Fruit fly (Drosophila melanogaster): Measurements from ENCODE around the gene Rbcn-3A.

Gene Rbcn-3A

DNA sequence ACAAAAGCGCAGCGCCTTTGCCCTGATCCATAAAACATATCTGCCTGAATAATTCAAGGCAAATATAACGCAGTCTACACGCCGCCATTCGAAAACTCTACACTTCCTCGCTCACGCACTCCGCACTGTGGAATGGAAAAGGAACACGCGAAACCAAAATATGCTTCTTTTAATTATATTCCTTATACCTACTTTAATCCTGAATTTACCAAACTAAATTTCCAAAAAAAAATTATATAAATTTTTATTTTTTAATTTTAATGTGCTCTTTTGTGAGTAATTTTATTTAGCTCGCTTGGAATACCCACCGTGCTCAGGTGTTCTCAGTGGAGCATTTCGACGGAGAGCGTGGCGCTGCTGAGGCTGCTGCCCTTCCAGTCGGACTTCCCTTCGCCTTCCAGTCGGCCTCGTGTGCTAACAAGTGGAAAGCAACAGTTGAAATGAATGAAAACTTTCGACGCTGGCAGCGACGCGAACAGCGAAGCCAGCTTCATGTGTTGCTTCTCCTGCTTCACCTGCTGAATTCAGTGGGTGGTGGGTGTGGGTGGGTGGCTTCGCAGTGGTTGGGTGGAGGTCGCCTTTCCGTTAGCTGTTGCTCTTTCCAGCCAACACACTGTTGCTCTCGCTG, 62.0 kb downstream of the Rbcn-3A start (continued):
- TF ChIP-seq NfI (GFP tag; optimal IDR thresholded peaks at IDR 0.05) (peak; percentile 84), cato (GFP tag; optimal IDR thresholded peaks at IDR 0.05; ENCODE audit: borderline replicate concordance) (peak; percentile 8), Fer1 (GFP tag; optimal IDR thresholded peaks at IDR 0.05) (peak; percentile 92), rib (GFP tag; IDR thresholded peaks at IDR 0.05) (peak; percentile 73; the same call in 1 of the 2 replicates), fru (optimal IDR thresholded peaks at IDR 0.05) (no peak), Vsx1 (GFP tag; optimal IDR thresholded peaks at IDR 0.05) (peak; percentile 28), pan (optimal IDR thresholded peaks at IDR 0.05) (no peak), pan (GFP tag; optimal IDR thresholded peaks at IDR 0.05 in 1 of 2, IDR thresholded peaks at IDR 0.05 in 1 of 2) (peak in 1 of 2 experiments; percentile 94), CG8388 (GFP tag; optimal IDR thresholded peaks at IDR 0.05) (peak; percentile 74), Gug (GFP tag; IDR thresholded peaks at IDR 0.05) (peak; percentile 75), bab2 (GFP tag; optimal IDR thresholded peaks at IDR 0.05) (peak; percentile 30), CG10147 (GFP tag; optimal IDR thresholded peaks at IDR 0.05) (peak; percentile 65), CG2120 (GFP tag; optimal IDR thresholded peaks at IDR 0.05) (peak; percentile 83), CG31224 (GFP tag; IDR thresholded peaks at IDR 0.05) (peak; percentile 73), CG11456 (GFP tag; IDR thresholded peaks at IDR 0.05) (peak; percentile 88), CHES-1-like (GFP tag; optimal IDR thresholded peaks at IDR 0.05) (no peak), CG10543 (GFP tag; optimal IDR thresholded peaks at IDR 0.05) (peak; percentile 22), lilli (GFP tag; optimal IDR thresholded peaks at IDR 0.05) (peak; percentile 65), Abd-B (GFP tag; optimal IDR thresholded peaks at IDR 0.05) (peak; percentile 54), CG2712 (tag; optimal IDR thresholded peaks at IDR 0.05) (peak; percentile 85), CG17186 (GFP tag; optimal IDR thresholded peaks at IDR 0.05) (no peak), CG6254 (GFP tag; optimal IDR thresholded peaks at IDR 0.05) (peak; percentile 31), CG7271 (tag; optimal IDR thresholded peaks at IDR 0.05) (no peak), stwl (tag; optimal IDR thresholded peaks at IDR 0.05) (no peak), CG10431 (GFP tag; optimal IDR thresholded peaks at IDR 0.05) (no peak), ac (GFP tag; optimal IDR thresholded peaks at IDR 0.05) (no peak), CG11504 (tag; optimal IDR thresholded peaks at IDR 0.05) (peak; percentile 89), CrebB (tag; optimal IDR thresholded peaks at IDR 0.05) (peak; percentile 19), Neu2 (GFP tag; optimal IDR thresholded peaks at IDR 0.05; ENCODE audit: borderline replicate concordance) (no peak), CG11247 (GFP tag; IDR thresholded peaks at IDR 0.05) (peak; percentile 86), Dbx (GFP tag; IDR thresholded peaks at IDR 0.05) (peak; percentile 90)

DNA sequence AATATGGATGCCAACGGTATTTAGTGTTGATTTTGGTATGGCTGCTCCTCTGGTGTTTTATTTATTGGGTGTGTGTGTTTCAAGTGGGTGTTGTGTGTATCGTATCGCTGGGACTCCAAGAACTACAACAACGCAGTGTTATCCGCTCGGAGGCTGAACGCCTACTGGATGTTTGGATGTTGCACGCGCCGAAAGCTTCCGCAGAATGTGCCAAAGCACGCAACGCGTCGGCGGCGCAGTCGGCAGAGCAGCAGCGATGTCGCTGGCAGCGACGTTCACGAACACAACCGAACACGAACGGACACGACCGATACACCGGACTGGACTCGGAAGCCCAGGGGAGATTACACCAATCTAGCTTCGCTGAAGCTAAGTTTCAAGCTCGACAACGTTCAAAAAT, 63.0 kb downstream of the Rbcn-3A start, which contains the start of gene Ca-alpha1T:
Gene Ca-alpha1T, minus strand, starts transcription at position 152 of the 400 bp plus-strand sequence.
- TF ChIP-seq CG13894 (tag; optimal IDR thresholded peaks at IDR 0.05) (peak; percentile 0), CG8290 (GFP tag; optimal IDR thresholded peaks at IDR 0.05) (no peak), CG8290 (tag; optimal IDR thresholded peaks at IDR 0.05) (peak in 1 of 2 experiments; percentile 37), lab (GFP tag; optimal IDR thresholded peaks at IDR 0.05) (peak; percentile 6), scrt (GFP tag; optimal IDR thresholded peaks at IDR 0.05) (peak; percentile 78), p53 (GFP tag; optimal IDR thresholded peaks at IDR 0.05) (peak; percentile 27), CG18011 (GFP tag; optimal IDR thresholded peaks at IDR 0.05) (no peak), HLH3B (GFP tag; IDR thresholded peaks at IDR 0.05) (0 out of 2 replicates have a peak, but pooled peaks have one; percentile 10), Adf1 (GFP tag; IDR thresholded peaks at IDR 0.05) (peak; percentile 92), CG11504 (tag; optimal IDR thresholded peaks at IDR 0.05) (peak; percentile 19), Deaf1 (tag; optimal IDR thresholded peaks at IDR 0.05) (peak; percentile 93), sr (GFP tag; IDR thresholded peaks at IDR 0.05) (peak; percentile 74), Jarid2 (GFP tag; optimal IDR thresholded peaks at IDR 0.05) (peak; percentile 32), Rfx (GFP tag; IDR thresholded peaks at IDR 0.05) (0 out of 2 replicates have a peak, but pooled peaks have one; percentile 35), Dbx (GFP tag; IDR thresholded peaks at IDR 0.05) (no peak), Nf-YB (GFP tag; optimal IDR thresholded peaks at IDR 0.05) (no peak)
